Fruit fly (Drosophila melanogaster) whole organism, wandering third instar larva: ENCODE measurements around the gene Oatp26F.

Source experiments
- Abd-B ChIP-seq: fragments of >200 bp; optimal IDR thresholded peaks from 2 replicates; lab custom pipeline; 2017; ENCODE audit warnings: missing biosample characterization, missing genetic modification characterization
- CG9705 ChIP-seq: fragments of 200-800 bp; sonication (Bioruptor generic); optimal IDR thresholded peaks from 2 replicates; lab custom pipeline; 2018; ENCODE audit warnings: missing biosample characterization, mild to moderate bottlenecking, missing genetic modification characterization
- Dfd ChIP-seq: fragments of >200 bp; optimal IDR thresholded peaks from 2 replicates; lab custom pipeline; 2017; ENCODE audit warnings: missing biosample characterization, missing genetic modification characterization
- Dif ChIP-seq: fragments of 200-275, 200-300 bp; sonication (Bioruptor generic); optimal IDR thresholded peaks from 2 replicates; lab custom pipeline; 2018; ENCODE audit warnings: missing biosample characterization, missing genetic modification characterization; ENCODE audit not compliant: partially characterized antibody
- GATAd ChIP-seq: sonication (Bioruptor generic); optimal IDR thresholded peaks from 2 replicates; lab custom pipeline; 2016; ENCODE audit warnings: missing biosample characterization, missing genetic modification characterization
- Hnf4 ChIP-seq: fragments of 200-800 bp; sonication (Bioruptor generic); optimal IDR thresholded peaks from 2 replicates; lab custom pipeline; 2016; ENCODE audit warnings: missing biosample characterization, mild to moderate bottlenecking, missing genetic modification characterization
- Hr78 ChIP-seq: fragments of >200 bp; optimal IDR thresholded peaks from 2 replicates; lab custom pipeline; 2017; ENCODE audit warnings: missing biosample characterization, missing genetic modification characterization
- Myc ChIP-seq: fragments of >200 bp; optimal IDR thresholded peaks from 2 replicates; lab custom pipeline; 2017
- OdsH ChIP-seq: fragments of 200-800 bp; sonication (Bioruptor generic); optimal IDR thresholded peaks from 2 replicates; lab custom pipeline; 2016; ENCODE audit warnings: missing biosample characterization, mild to moderate bottlenecking, missing genetic modification characterization
- Rel ChIP-seq, 2 experiments: fragments of 200-800 bp; sonication (Bioruptor generic) in 1 of 2; optimal IDR thresholded peaks; 2 replicates in 1 of 2; 3 replicates in 1 of 2; lab custom pipeline; 2016 to 2019; ENCODE audit warnings: mild to moderate bottlenecking in 2 of 2, missing biosample characterization in 2 of 2, missing genetic modification characterization in 2 of 2, moderate library complexity in 1 of 2
- Sp1 ChIP-seq: fragments of 200-800 bp; sonication (Bioruptor generic); optimal IDR thresholded peaks from 3 replicates; lab custom pipeline; 2019; ENCODE audit warnings: missing biosample characterization, mild to moderate bottlenecking, missing genetic modification characterization, moderate library complexity
- Vsx2 ChIP-seq: fragments of 200-300, 225-300 bp; sonication (Bioruptor generic); optimal IDR thresholded peaks from 2 replicates; lab custom pipeline; 2018; ENCODE audit warnings: missing biosample characterization, missing genetic modification characterization; ENCODE audit not compliant: partially characterized antibody
- br ChIP-seq: fragments of 200-800 bp; sonication (Bioruptor generic); optimal IDR thresholded peaks from 2 replicates; lab custom pipeline; 2016; ENCODE audit warnings: missing biosample characterization, missing genetic modification characterization
- brk ChIP-seq: fragments of 200-800 bp; sonication (Bioruptor generic); optimal IDR thresholded peaks from 2 replicates; lab custom pipeline; 2016; ENCODE audit warnings: missing biosample characterization, mild to moderate bottlenecking, missing genetic modification characterization
- dmrt93B ChIP-seq: fragments of 200-800 bp; sonication (Bioruptor generic); optimal IDR thresholded peaks from 2 replicates; lab custom pipeline; 2018; ENCODE audit warnings: missing biosample characterization, mild to moderate bottlenecking, missing genetic modification characterization
- ey ChIP-seq: fragments of 200-800 bp; sonication (Bioruptor generic); optimal IDR thresholded peaks from 2 replicates; lab custom pipeline; 2016; ENCODE audit warnings: missing biosample characterization, missing genetic modification characterization
- foxo ChIP-seq, 2 experiments: fragments of 200-800 bp; sonication (Bioruptor generic); optimal IDR thresholded peaks; 2 replicates in 1 of 2; 3 replicates in 1 of 2; lab custom pipeline; 2016 to 2017; ENCODE audit warnings: missing biosample characterization in 2 of 2, missing genetic modification characterization in 2 of 2
- h ChIP-seq: fragments of 200-800 bp; sonication (Bioruptor generic); optimal IDR thresholded peaks from 3 replicates; lab custom pipeline; 2016; ENCODE audit warnings: missing biosample characterization, mild to moderate bottlenecking, missing genetic modification characterization
- lola ChIP-seq: fragments of >200 bp; optimal IDR thresholded peaks from 2 replicates; lab custom pipeline; 2017; ENCODE audit warnings: missing biosample characterization, missing genetic modification characterization
- pan ChIP-seq: fragments of >200 bp; optimal IDR thresholded peaks from 2 replicates; lab custom pipeline; 2017
- rgr ChIP-seq: fragments of 200-800 bp; sonication (Bioruptor generic); optimal IDR thresholded peaks from 3 replicates; lab custom pipeline; 2016; ENCODE audit warnings: missing biosample characterization, mild to moderate bottlenecking, missing genetic modification characterization
- sage ChIP-seq: fragments of 200-800 bp; sonication (Bioruptor generic); optimal IDR thresholded peaks from 2 replicates; lab custom pipeline; 2016; ENCODE audit warnings: missing biosample characterization, mild to moderate bottlenecking, missing genetic modification characterization
- usp ChIP-seq: fragments of >200 bp; optimal IDR thresholded peaks from 2 replicates; lab custom pipeline; 2017; ENCODE audit warnings: missing biosample characterization, missing genetic modification characterization

Oatp26F gene

dm6 chr2L:6584346-6584745, 47.9 kb downstream of the Oatp26F start:
- TF ChIP-seq foxo (GFP tag; optimal IDR thresholded peaks at IDR 0.05; lab: Kevin White, UChicago) (no peak), Hnf4 (GFP tag; lab: Kevin White, UChicago) (no peak), Abd-B (GFP tag; lab: Kevin White, UChicago) (no peak), Dfd (GFP tag; lab: Kevin White, UChicago) (no peak), br (GFP tag; lab: Kevin White, UChicago) (no peak), Sp1 (GFP tag; lab: Kevin White, UChicago) (no peak), Dif (GFP tag; lab: Kevin White, UChicago) (no peak), Myc (lab: Kevin White, UChicago) (no peak), Rel (GFP tag; optimal IDR thresholded peaks at IDR 0.05; lab: Kevin White, UChicago) (no peak), Rel (tag; optimal IDR thresholded peaks at IDR 0.05; lab: Kevin White, UChicago) (no peak), h (GFP tag; lab: Kevin White, UChicago) (no peak), Hr78 (no peak), sage (GFP tag; lab: Kevin White, UChicago) (no peak), usp (no peak), brk (GFP tag; lab: Kevin White, UChicago) (no peak)

- TF ChIP-seq Vsx2 (no peak), GATAd (no peak), lola (GFP tag; lab: Kevin White, UChicago) (no peak), rgr (no peak), pan (lab: Kevin White, UChicago) (no peak), CG9705 (GFP tag; lab: Kevin White, UChicago) (no peak), Dfd (GFP tag; lab: Kevin White, UChicago) (no peak), ey (GFP tag; lab: Kevin White, UChicago) (no peak), OdsH (no peak), dmrt93B (no peak)
Observed at dm6 chr2L:6579045-6579444, 53.2 kb downstream of the Oatp26F start.
